Worm (Caenorhabditis elegans): ENCODE data around the gene nlp-5.
A peak's percentile ranks its signal among the peaks of the same experiment; 100 is the strongest.

DNA sequence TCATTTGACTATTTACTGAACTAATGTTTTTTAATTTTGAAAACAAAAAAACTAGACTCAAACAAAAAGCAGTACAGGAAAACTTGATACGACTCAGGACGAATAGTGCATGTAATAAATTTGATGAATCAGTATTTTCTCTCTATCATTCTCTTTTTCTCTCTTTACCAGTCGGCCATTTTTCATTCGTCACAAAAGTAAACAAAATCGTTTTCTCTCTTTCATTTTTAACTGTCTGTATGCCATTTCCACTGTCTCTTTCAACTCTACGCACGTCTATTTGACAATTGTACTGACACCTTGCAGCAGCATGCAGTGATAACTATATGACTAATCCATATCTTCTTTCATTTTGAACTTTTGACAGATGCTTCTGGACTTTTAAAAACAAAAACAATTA lies 10.5 kb downstream of the nlp-5 start, which contains the start of the genes F35C11.2 and F35C11.4:
- TF ChIP-seq unc-62 (GFP tag; optimal IDR thresholded peaks at IDR 0.05): peak; percentile 77
- no peak for TF ChIP-seq Y53G8AR.9 (GFP tag; conservative IDR thresholded peaks at IDR 0.05)
- TF ChIP-seq nfya-1 (tag; optimal IDR thresholded peaks at IDR 0.05; ENCODE audit: borderline replicate concordance, insufficient read depth): no peak
- no peak for TF ChIP-seq somi-1 (GFP tag; optimal IDR thresholded peaks at IDR 0.05)
- no peak for TF ChIP-seq cebp-2 (GFP tag; IDR thresholded peaks at IDR 0.05)
- TF ChIP-seq hmg-1.2 (GFP tag; IDR thresholded peaks at IDR 0.05): no peak
- TF ChIP-seq hlh-26 (GFP tag; conservative IDR thresholded peaks at IDR 0.05): no peak
- no peak for TF ChIP-seq ztf-3 (GFP tag; optimal IDR thresholded peaks at IDR 0.05)
- TF ChIP-seq T07F8.4 (tag; optimal IDR thresholded peaks at IDR 0.05): no peak
- TF ChIP-seq ama-1 (optimal IDR thresholded peaks at IDR 0.05): no peak
- TF ChIP-seq ama-1 (GFP tag; optimal IDR thresholded peaks at IDR 0.05): no peak
- TF ChIP-seq snpc-4 (GFP tag; optimal IDR thresholded peaks at IDR 0.05): no peak
- TF ChIP-seq snpc-4 (tag; optimal IDR thresholded peaks at IDR 0.05): no peak
- no peak for TF ChIP-seq Y56A3A.18 (GFP tag; IDR thresholded peaks at IDR 0.05)

All from whole organism, young adult.